Worm (Caenorhabditis elegans): ENCODE measurements around the gene Y49E10.18.

Gene Y49E10.18

DNA sequence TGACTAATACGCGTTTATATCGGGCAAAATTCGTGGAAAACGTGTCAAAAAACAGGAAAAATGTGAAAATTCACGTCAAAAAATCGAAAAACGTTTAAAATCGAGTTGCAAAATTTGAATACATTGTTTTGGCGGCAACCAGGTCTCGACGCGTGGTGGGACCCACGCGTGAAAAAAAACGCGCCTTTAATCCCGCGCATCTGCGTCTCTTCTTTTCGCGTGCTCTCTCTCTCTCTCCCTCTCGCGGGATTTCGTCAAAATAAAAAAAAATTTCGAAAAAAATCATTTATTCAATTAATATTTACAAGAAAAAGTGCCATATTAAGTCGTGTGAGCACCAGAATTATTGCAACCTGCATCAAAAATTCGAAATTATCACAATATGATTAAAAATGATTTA is 7.4 kb upstream of the Y49E10.18 start, which contains the start of gene ani-1:
Gene ani-1, minus strand, starts transcription at position 61 of the 400 bp plus-strand sequence.
- TF ChIP-seq ceh-22 (tag; optimal IDR thresholded peaks at IDR 0.05) (no peak), T23F11.4 (GFP tag; optimal IDR thresholded peaks at IDR 0.05) (no peak), npax-4 (tag; optimal IDR thresholded peaks at IDR 0.05) (no peak), unc-55 (GFP tag; optimal IDR thresholded peaks at IDR 0.05) (peak; percentile 3), ceh-31 (tag; optimal IDR thresholded peaks at IDR 0.05) (peak; percentile 42), fax-1 (tag; optimal IDR thresholded peaks at IDR 0.05) (no peak), nfya-1 (tag; optimal IDR thresholded peaks at IDR 0.05) (peak; percentile 38), eyg-1 (tag; optimal IDR thresholded peaks at IDR 0.05) (no peak), ceh-19 (GFP tag; optimal IDR thresholded peaks at IDR 0.05) (no peak), hlh-30 (tag; optimal IDR thresholded peaks at IDR 0.05; ENCODE audit: insufficient read depth) (peak; percentile 32), ceh-6 (GFP tag; optimal IDR thresholded peaks at IDR 0.05) (no peak), tbx-2 (tag; optimal IDR thresholded peaks at IDR 0.05) (no peak), C38D4.7 (GFP tag; optimal IDR thresholded peaks at IDR 0.05) (no peak), hlh-13 (GFP tag; optimal IDR thresholded peaks at IDR 0.05) (no peak), unc-42 (tag; optimal IDR thresholded peaks at IDR 0.05) (peak; percentile 2), ceh-14 (tag; optimal IDR thresholded peaks at IDR 0.05) (no peak), ceh-45 (GFP tag; IDR thresholded peaks at IDR 0.05) (no peak), hlh-15 (tag; optimal IDR thresholded peaks at IDR 0.05) (no peak), C08G9.2 (tag; optimal IDR thresholded peaks at IDR 0.05) (no peak), ceh-48 (tag; optimal IDR thresholded peaks at IDR 0.05) (no peak), ceh-2 (tag; optimal IDR thresholded peaks at IDR 0.05) (no peak), ahr-1 (tag; optimal IDR thresholded peaks at IDR 0.05) (no peak), pag-3 (tag; optimal IDR thresholded peaks at IDR 0.05; ENCODE audit: borderline replicate concordance) (no peak), ref-2 (tag; optimal IDR thresholded peaks at IDR 0.05) (no peak), syd-9 (tag; optimal IDR thresholded peaks at IDR 0.05) (no peak), F13H6.1 (tag; optimal IDR thresholded peaks at IDR 0.05) (no peak), elt-4 (tag; optimal IDR thresholded peaks at IDR 0.05) (no peak), ceh-24 (tag; optimal IDR thresholded peaks at IDR 0.05) (no peak), pha-4 (tag; optimal IDR thresholded peaks at IDR 0.05) (no peak), K02D7.2 (tag; optimal IDR thresholded peaks at IDR 0.05) (no peak), hlh-8 (tag; optimal IDR thresholded peaks at IDR 0.05) (no peak), hlh-6 (tag; optimal IDR thresholded peaks at IDR 0.05) (no peak)

DNA sequence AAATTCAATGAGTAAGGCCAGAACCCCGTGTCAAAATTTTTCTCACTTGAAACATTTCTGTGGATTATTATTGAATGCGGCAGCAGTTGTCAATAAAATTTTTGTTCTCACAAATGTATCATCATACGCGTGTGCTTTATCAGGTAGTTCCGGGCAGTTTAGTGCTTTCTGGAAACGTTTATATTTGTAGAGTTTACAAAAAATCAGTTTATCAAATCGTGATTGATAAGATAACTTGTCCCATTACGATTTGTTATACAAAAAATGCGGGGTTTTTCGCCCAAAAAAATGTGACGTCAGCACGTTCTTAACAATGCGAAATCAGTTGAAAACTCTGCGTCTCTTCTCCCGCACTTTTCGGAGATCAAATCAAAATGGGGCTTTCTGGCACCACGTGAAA is 683 bp downstream of the Y49E10.18 start:
- TF ChIP-seq unc-86 (tag; optimal IDR thresholded peaks at IDR 0.05) (no peak), nhr-11 (tag; optimal IDR thresholded peaks at IDR 0.05) (no peak), ceh-2 (tag; optimal IDR thresholded peaks at IDR 0.05) (no peak), rnt-1 (tag; optimal IDR thresholded peaks at IDR 0.05) (no peak), sdc-2 (tag; optimal IDR thresholded peaks at IDR 0.05) (no peak), tbx-2 (tag; optimal IDR thresholded peaks at IDR 0.05) (no peak), che-1 (tag; optimal IDR thresholded peaks at IDR 0.05) (no peak), unc-55 (GFP tag; optimal IDR thresholded peaks at IDR 0.05) (no peak), tbx-7 (tag; optimal IDR thresholded peaks at IDR 0.05) (no peak), mec-3 (tag; optimal IDR thresholded peaks at IDR 0.05; ENCODE audit: borderline replicate concordance) (no peak), pha-4 (tag; optimal IDR thresholded peaks at IDR 0.05) (no peak), hlh-30 (tag; optimal IDR thresholded peaks at IDR 0.05; ENCODE audit: insufficient read depth) (no peak), pqm-1 (tag; optimal IDR thresholded peaks at IDR 0.05) (no peak), fax-1 (tag; optimal IDR thresholded peaks at IDR 0.05) (no peak), C08G9.2 (tag; optimal IDR thresholded peaks at IDR 0.05) (no peak), ceh-48 (tag; optimal IDR thresholded peaks at IDR 0.05) (no peak), elt-4 (tag; optimal IDR thresholded peaks at IDR 0.05) (no peak), dve-1 (tag; optimal IDR thresholded peaks at IDR 0.05) (no peak), hlh-13 (GFP tag; optimal IDR thresholded peaks at IDR 0.05) (no peak)
